Fruit fly (Drosophila melanogaster) whole organism, embryonic: Measurements from ENCODE around the gene Slob.
A peak's percentile ranks its signal among the peaks of the same experiment; 100 is the strongest.

Experiments used
- Atf-2 ChIP-seq: fragments of 200-800 bp; sonication (Bioruptor generic); optimal IDR thresholded peaks from 2 replicates; lab custom pipeline; 2016; ENCODE audit warnings: missing biosample characterization, missing genetic modification characterization
- BEAF-32 ChIP-seq: fragments of 200-800 bp; sonication (Bioruptor generic); optimal IDR thresholded peaks from 3 replicates; lab custom pipeline; 2017; ENCODE audit warnings: missing biosample characterization, missing genetic modification characterization, mild to moderate bottlenecking, moderate library complexity, missing genetic modification reagents
- CG10366 ChIP-seq: fragments of 200-800 bp; sonication (Bioruptor generic); IDR thresholded peaks from 2 replicates; pipeline ENCODE4 v1.3.6; 2022; ENCODE audit warnings: missing biosample characterization, missing genetic modification characterization
- CG10431 ChIP-seq: fragments of 200-800 bp; sonication (Bioruptor generic); optimal IDR thresholded peaks from 3 replicates; lab custom pipeline; 2018; ENCODE audit warnings: missing biosample characterization, mild to moderate bottlenecking, missing genetic modification characterization
- CG11247 ChIP-seq: fragments of 200-800 bp; sonication (Bioruptor generic); IDR thresholded peaks from 2 replicates; pipeline ENCODE4 v1.3.6; 2022; ENCODE audit warnings: missing biosample characterization, missing genetic modification characterization
- CG11398 ChIP-seq: fragments of 200-800 bp; sonication (Bioruptor generic); optimal IDR thresholded peaks from 2 replicates; lab custom pipeline; 2016; ENCODE audit warnings: missing biosample characterization, missing genetic modification characterization
- CG11695 ChIP-seq: fragments of 200-800 bp; sonication (Bioruptor generic); IDR thresholded peaks from 3 replicates; pipeline ENCODE4 v1.3.6; 2022; ENCODE audit warnings: missing biosample characterization, missing genetic modification characterization
- CG12744 ChIP-seq: fragments of 200-800 bp; sonication (Bioruptor generic); optimal IDR thresholded peaks from 2 replicates; lab custom pipeline; 2016; ENCODE audit warnings: missing biosample characterization, missing genetic modification characterization
- CG13894 ChIP-seq: fragments of 200-800 bp; sonication (Bioruptor generic); optimal IDR thresholded peaks from 3 replicates; lab custom pipeline; 2018; ENCODE audit warnings: missing biosample characterization, mild to moderate bottlenecking, missing genetic modification characterization, moderate library complexity
- CG14710 ChIP-seq: fragments of 200-800 bp; sonication (Bioruptor generic); optimal IDR thresholded peaks from 3 replicates; lab custom pipeline; 2019; ENCODE audit warnings: missing biosample characterization, mild to moderate bottlenecking, missing genetic modification characterization, moderate library complexity
- CG1647 ChIP-seq: fragments of 200-800 bp; sonication (Bioruptor generic); optimal IDR thresholded peaks from 3 replicates; lab custom pipeline; 2016; ENCODE audit warnings: missing biosample characterization, missing genetic modification characterization
- CG16813 ChIP-seq: fragments of 200-800 bp; sonication (Bioruptor generic); IDR thresholded peaks from 3 replicates; pipeline ENCODE4 v1.3.6; 2022; ENCODE audit warnings: missing biosample characterization, missing genetic modification characterization; ENCODE audit not compliant: partially characterized antibody
- CG17359 ChIP-seq: fragments of 200-800 bp; sonication (Bioruptor generic); optimal IDR thresholded peaks from 3 replicates; lab custom pipeline; 2018; ENCODE audit warnings: missing biosample characterization, mild to moderate bottlenecking, missing genetic modification characterization, moderate library complexity
- CG17361 ChIP-seq: fragments of 200-800 bp; sonication (Bioruptor generic); IDR thresholded peaks from 3 replicates; pipeline ENCODE4 v1.3.6; 2022; ENCODE audit warnings: missing biosample characterization, missing genetic modification characterization
- CG2129 ChIP-seq: fragments of 200-800 bp; sonication (Bioruptor generic); IDR thresholded peaks from 2 replicates; pipeline ENCODE4 v1.3.6; 2022; ENCODE audit warnings: missing biosample characterization, missing genetic modification characterization; ENCODE audit not compliant: partially characterized antibody
- CG30403 ChIP-seq: fragments of 200-800 bp; sonication (Bioruptor generic); optimal IDR thresholded peaks from 3 replicates; lab custom pipeline; 2016; ENCODE audit warnings: missing biosample characterization, missing genetic modification characterization
- CG31441 ChIP-seq: fragments of 200-800 bp; sonication (Bioruptor generic); IDR thresholded peaks from 2 replicates; pipeline ENCODE4 v1.3.6; 2022; ENCODE audit warnings: missing biosample characterization, missing genetic modification characterization
- CG4707 ChIP-seq: fragments of 200-800 bp; sonication (Bioruptor generic); optimal IDR thresholded peaks from 2 replicates; lab custom pipeline; 2018; ENCODE audit warnings: missing biosample characterization, mild to moderate bottlenecking, missing genetic modification characterization, moderate library complexity
- CG7357 ChIP-seq: fragments of 200-800 bp; sonication (Bioruptor generic); IDR thresholded peaks from 3 replicates; pipeline ENCODE4 v1.3.6; 2022; ENCODE audit warnings: missing biosample characterization, missing genetic modification characterization
- CG9437 ChIP-seq: fragments of 200-800 bp; sonication (Bioruptor generic); optimal IDR thresholded peaks from 2 replicates; lab custom pipeline; 2018; ENCODE audit warnings: missing biosample characterization, mild to moderate bottlenecking, missing genetic modification characterization
- E2f2 ChIP-seq: fragments of 200-800 bp; sonication (Bioruptor generic); IDR thresholded peaks from 2 replicates; pipeline ENCODE4 v1.3.6; 2022; ENCODE audit warnings: missing biosample characterization, missing genetic modification characterization
- GATAe ChIP-seq: fragments of 200-800 bp; sonication (Bioruptor generic); conservative IDR thresholded peaks from 2 replicates; pipeline ENCODE4 v1.3.6; 2022; ENCODE audit warnings: missing biosample characterization, missing genetic modification characterization
- HHEX ChIP-seq: fragments of 200-800 bp; sonication (Bioruptor generic); optimal IDR thresholded peaks from 3 replicates; lab custom pipeline; 2017; ENCODE audit warnings: missing biosample characterization, mild to moderate bottlenecking, missing genetic modification characterization, missing genetic modification reagents
- HmgZ ChIP-seq: fragments of 200-800 bp; sonication (Bioruptor generic); optimal IDR thresholded peaks from 2 replicates; lab custom pipeline; 2018; ENCODE audit warnings: missing biosample characterization, mild to moderate bottlenecking, missing genetic modification characterization
- Hmx ChIP-seq: fragments of 200-800 bp; sonication (Bioruptor generic); optimal IDR thresholded peaks from 2 replicates; lab custom pipeline; 2016; ENCODE audit warnings: missing biosample characterization, missing genetic modification characterization
- Hr3 ChIP-seq: fragments of 200-800 bp; sonication (Bioruptor generic); optimal IDR thresholded peaks from 3 replicates; lab custom pipeline; 2016; ENCODE audit warnings: missing biosample characterization, missing genetic modification characterization
- Oaz ChIP-seq: fragments of 200-800 bp; sonication (Bioruptor generic); IDR thresholded peaks from 2 replicates; pipeline ENCODE4 v1.3.6; 2022; ENCODE audit warnings: missing biosample characterization, missing genetic modification characterization
- Ravus ChIP-seq: fragments of 200-800 bp; sonication (Bioruptor generic); IDR thresholded peaks from 2 replicates; pipeline ENCODE4 v1.3.6; 2022; ENCODE audit warnings: missing biosample characterization, missing genetic modification characterization
- Scr ChIP-seq: fragments of 200-800 bp; sonication (Bioruptor generic); IDR thresholded peaks from 2 replicates; pipeline ENCODE4 v1.3.6; 2022; ENCODE audit warnings: missing biosample characterization, missing genetic modification characterization; ENCODE audit not compliant: partially characterized antibody
- Xrp1 ChIP-seq: fragments of 200-800 bp; sonication (Bioruptor generic); IDR thresholded peaks from 2 replicates; pipeline ENCODE4 v1.3.6; 2022; ENCODE audit warnings: missing biosample characterization, missing genetic modification characterization
- ato ChIP-seq: fragments of 200-800 bp; sonication (Bioruptor generic); IDR thresholded peaks from 2 replicates; pipeline ENCODE4 v1.3.6; 2022; ENCODE audit warnings: missing biosample characterization, missing genetic modification characterization; ENCODE audit not compliant: partially characterized antibody
- bigmax ChIP-seq: fragments of 200-800 bp; sonication (Bioruptor generic); optimal IDR thresholded peaks from 2 replicates; lab custom pipeline; 2018; ENCODE audit warnings: missing biosample characterization, mild to moderate bottlenecking, missing genetic modification characterization
- cas ChIP-seq: fragments of 200-800 bp; sonication (Bioruptor generic); IDR thresholded peaks from 2 replicates; pipeline ENCODE4 v1.3.6; 2022; ENCODE audit warnings: missing biosample characterization, missing genetic modification characterization
- dati ChIP-seq: fragments of 200-800 bp; sonication (Bioruptor generic); IDR thresholded peaks from 2 replicates; pipeline ENCODE4 v1.3.6; 2022; ENCODE audit warnings: missing biosample characterization, missing genetic modification characterization
- emc ChIP-seq: fragments of 200-800 bp; sonication (Bioruptor generic); optimal IDR thresholded peaks from 2 replicates; lab custom pipeline; 2016; ENCODE audit warnings: missing biosample characterization, missing genetic modification characterization
- en ChIP-seq: fragments of 200-800 bp; sonication (Bioruptor generic); optimal IDR thresholded peaks from 2 replicates; lab custom pipeline; 2016; ENCODE audit warnings: missing biosample characterization, missing genetic modification characterization
- esg ChIP-seq: fragments of 200-800 bp; sonication (Bioruptor generic); conservative IDR thresholded peaks from 2 replicates; pipeline ENCODE4 v1.3.6; 2022; ENCODE audit warnings: missing biosample characterization, missing genetic modification characterization
- fd64A ChIP-seq: fragments of 200-800 bp; sonication (Bioruptor generic); optimal IDR thresholded peaks from 3 replicates; lab custom pipeline; 2018; ENCODE audit warnings: missing biosample characterization, mild to moderate bottlenecking, missing genetic modification characterization
- gcm ChIP-seq: fragments of 200-800 bp; sonication (Bioruptor generic); optimal IDR thresholded peaks from 2 replicates; lab custom pipeline; 2019; ENCODE audit warnings: missing biosample characterization, mild to moderate bottlenecking, missing genetic modification characterization, moderate library complexity
- h ChIP-seq: fragments of >200 bp; optimal IDR thresholded peaks from 2 replicates; lab custom pipeline; 2017
- hkb ChIP-seq, 2 experiments: fragments of 200-800 bp in 1 of 2; fragments of >200 bp in 1 of 2; sonication (Bioruptor generic) in 1 of 2; IDR thresholded peaks in 1 of 2; optimal IDR thresholded peaks in 1 of 2; 2 replicates each; pipeline versions ENCODE4 v1.3.6 to Lab custom; 2017 to 2022; ENCODE audit warnings: missing biosample characterization in 1 of 2, missing genetic modification characterization in 1 of 2
- insv ChIP-seq, 2 experiments: fragments of 200-800 bp; sonication (Bioruptor generic); optimal IDR thresholded peaks; 3 replicates each; lab custom pipeline; 2016 to 2018; ENCODE audit warnings: missing biosample characterization in 2 of 2, missing genetic modification characterization in 2 of 2
- lmd ChIP-seq: fragments of 200-800 bp; sonication (Bioruptor generic); IDR thresholded peaks from 2 replicates; pipeline ENCODE4 v1.3.6; 2022; ENCODE audit warnings: missing biosample characterization, missing genetic modification characterization
- lola ChIP-seq, 3 experiments: fragments of >200 bp in 2 of 3; fragments of 200-800 bp in 1 of 3; sonication (Bioruptor generic) in 1 of 3; optimal IDR thresholded peaks; 2 replicates each; lab custom pipeline; 2017 to 2019; ENCODE audit warnings: missing biosample characterization in 3 of 3, missing genetic modification characterization in 3 of 3, mild to moderate bottlenecking in 1 of 3, moderate library complexity in 1 of 3
- nmo ChIP-seq: fragments of 200-800 bp; sonication (Bioruptor generic); optimal IDR thresholded peaks from 2 replicates; lab custom pipeline; 2018; ENCODE audit warnings: missing biosample characterization, mild to moderate bottlenecking, missing genetic modification characterization, moderate library complexity
- odd ChIP-seq: fragments of 200-800 bp; sonication (Bioruptor generic); optimal IDR thresholded peaks from 2 replicates; lab custom pipeline; 2017; ENCODE audit warnings: missing biosample characterization, mild to moderate bottlenecking, missing genetic modification characterization
- tll ChIP-seq, 2 experiments: fragments of 200-800 bp in 1 of 2; fragments of >200 bp in 1 of 2; sonication (Bioruptor generic) in 1 of 2; optimal IDR thresholded peaks; 2 replicates each; lab custom pipeline; 2017 to 2019; ENCODE audit warnings: missing biosample characterization in 2 of 2, missing genetic modification characterization in 2 of 2, mild to moderate bottlenecking in 1 of 2, moderate library complexity in 1 of 2
- vfl ChIP-seq: fragments of 200-800 bp; sonication (Bioruptor generic); optimal IDR thresholded peaks from 2 replicates; lab custom pipeline; 2016; ENCODE audit warnings: missing biosample characterization, missing genetic modification characterization
- wek ChIP-seq: fragments of 200-800 bp; sonication (Bioruptor generic); optimal IDR thresholded peaks from 3 replicates; lab custom pipeline; 2018; ENCODE audit warnings: missing biosample characterization, mild to moderate bottlenecking, missing genetic modification characterization, moderate library complexity
- zfh1 ChIP-seq: fragments of 200-800 bp; sonication (Bioruptor generic); IDR thresholded peaks from 3 replicates; pipeline ENCODE4 v1.3.6; 2022; ENCODE audit warnings: missing biosample characterization, missing genetic modification characterization

Slob gene

DNA sequence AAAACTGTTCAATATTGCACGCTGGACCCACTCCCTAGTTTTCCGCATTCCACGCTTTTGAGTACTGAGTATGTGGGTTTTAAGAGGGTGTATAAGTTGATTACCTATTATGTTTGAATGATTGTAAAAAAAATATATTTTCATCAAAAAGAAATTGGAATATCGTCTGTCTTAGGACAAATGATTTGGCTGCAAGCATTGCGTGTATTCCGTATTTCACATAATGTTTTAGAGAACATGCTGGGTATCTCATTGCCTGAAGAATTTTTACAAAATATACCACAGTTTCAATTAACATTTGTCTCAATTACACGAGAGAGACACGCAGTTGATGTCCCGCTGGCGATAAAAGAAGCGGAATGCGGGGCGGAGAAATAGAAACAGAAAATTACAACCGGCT is 42.1 kb downstream of the Slob start (continued):
- TF ChIP-seq gcm (peak; percentile 63), hkb (optimal IDR thresholded peaks at IDR 0.05; lab: Kevin White, UChicago) (no peak), hkb (GFP tag; IDR thresholded peaks at IDR 0.05; lab: Robert Waterston, UW) (no peak), CG9437 (GFP tag; lab: Kevin White, UChicago) (peak; percentile 10), CG30403 (peak; percentile 46), dati (GFP tag; lab: Robert Waterston, UW) (no peak), ato (GFP tag; lab: Robert Waterston, UW) (no peak), nmo (GFP tag; lab: Kevin White, UChicago) (peak; percentile 50), tll (GFP tag; optimal IDR thresholded peaks at IDR 0.05; lab: Kevin White, UChicago) (no peak), Atf-2 (GFP tag; lab: Kevin White, UChicago) (peak; percentile 35), CG2129 (no peak), CG17361 (GFP tag; lab: Robert Waterston, UW) (0 out of 3 replicates have a peak, but pooled peaks have one; percentile 57), Hr3 (GFP tag; lab: Kevin White, UChicago) (peak; percentile 10), Oaz (GFP tag; lab: Robert Waterston, UW) (no peak), lola (GFP tag; optimal IDR thresholded peaks at IDR 0.05; lab: Kevin White, UChicago) (peak in 1 of 3 experiments; percentile 72), CG31441 (peak; percentile 70), Hmx (no peak), insv (GFP tag; optimal IDR thresholded peaks at IDR 0.05; lab: Kevin White, UChicago) (no peak), CG4707 (no peak), CG11695 (peak; percentile 48; the same call in 2 of the 3 replicates), CG17359 (peak; percentile 63), CG1647 (GFP tag; lab: Kevin White, UChicago) (no peak), h (lab: Kevin White, UChicago) (no peak), esg (GFP tag; lab: Robert Waterston, UW) (peak; percentile 15; the same call in 1 of the 2 replicates), HmgZ (tag; lab: Kevin White, UChicago) (no peak), vfl (no peak), wek (GFP tag; lab: Kevin White, UChicago) (no peak), CG7357 (GFP tag; lab: Robert Waterston, UW) (no peak), CG10431 (GFP tag; lab: Kevin White, UChicago) (no peak), Xrp1 (GFP tag; lab: Robert Waterston, UW) (peak; percentile 84), fd64A (GFP tag; lab: Kevin White, UChicago) (no peak), lmd (GFP tag; lab: Robert Waterston, UW) (peak; percentile 47; the same call in 1 of the 2 replicates), Ravus (GFP tag; lab: Robert Waterston, UW) (no peak), Scr (GFP tag; lab: Robert Waterston, UW) (no peak), emc (GFP tag; lab: Kevin White, UChicago) (no peak), CG11247 (peak; percentile 47; the same call in 1 of the 2 replicates), BEAF-32 (GFP tag; lab: Kevin White, UChicago) (no peak), HHEX (GFP tag; lab: Kevin White, UChicago) (peak; percentile 29), odd (GFP tag; lab: Kevin White, UChicago) (peak; percentile 31), CG12744 (GFP tag; lab: Kevin White, UChicago) (peak; percentile 3), CG16813 (GFP tag; lab: Robert Waterston, UW) (no peak), CG11398 (GFP tag; lab: Kevin White, UChicago) (peak; percentile 17), CG10366 (GFP tag; lab: Robert Waterston, UW) (peak; percentile 27; the same call in 1 of the 2 replicates), CG14710 (tag; lab: Kevin White, UChicago) (peak; percentile 56), GATAe (GFP tag; lab: Robert Waterston, UW) (no peak), bigmax (GFP tag; lab: Kevin White, UChicago) (no peak), cas (GFP tag; lab: Robert Waterston, UW) (no peak), E2f2 (GFP tag; lab: Robert Waterston, UW) (0 out of 2 replicates have a peak, but pooled peaks have one; percentile 16), en (GFP tag; lab: Kevin White, UChicago) (peak; percentile 1), CG13894 (tag; lab: Kevin White, UChicago) (no peak), zfh1 (GFP tag; lab: Robert Waterston, UW) (peak; percentile 79)
